Fruit fly (Drosophila melanogaster): ENCODE data around the gene mRNA-cap.

Gene mRNA-cap

dm6 chrX:14208426-14209208 is 34.0 kb downstream of the mRNA-cap start (continued):
- TF ChIP-seq BEAF-32 (GFP tag; optimal IDR thresholded peaks at IDR 0.05) (no peak), pan (optimal IDR thresholded peaks at IDR 0.05) (no peak), pan (GFP tag; optimal IDR thresholded peaks at IDR 0.05 in 1 of 2, IDR thresholded peaks at IDR 0.05 in 1 of 2) (peak in 1 of 2 experiments; percentile 58), aop (GFP tag; IDR thresholded peaks at IDR 0.05) (no peak), wor (GFP tag; IDR thresholded peaks at IDR 0.05) (peak; percentile 39; the same call in 1 of the 2 replicates), gro (GFP tag; optimal IDR thresholded peaks at IDR 0.05) (no peak), chif (GFP tag; optimal IDR thresholded peaks at IDR 0.05) (peak; percentile 7 to 54), CG9215 (GFP tag; IDR thresholded peaks at IDR 0.05) (no peak), CG12236 (GFP tag; optimal IDR thresholded peaks at IDR 0.05) (no peak), CG10462 (GFP tag; optimal IDR thresholded peaks at IDR 0.05) (no peak), lab (GFP tag; optimal IDR thresholded peaks at IDR 0.05) (peak; percentile 45), fru (optimal IDR thresholded peaks at IDR 0.05) (no peak), Pdp1 (GFP tag; optimal IDR thresholded peaks at IDR 0.05) (peak; percentile 34 to 41), ERR (GFP tag; optimal IDR thresholded peaks at IDR 0.05) (no peak), pfk (GFP tag; optimal IDR thresholded peaks at IDR 0.05) (no peak), sima (GFP tag; optimal IDR thresholded peaks at IDR 0.05) (no peak), CG2202 (tag; optimal IDR thresholded peaks at IDR 0.05) (peak; percentile 39), gcm (GFP tag; optimal IDR thresholded peaks at IDR 0.05) (peak; percentile 68), sob (GFP tag; IDR thresholded peaks at IDR 0.05) (peak; percentile 51; the same call in 1 of the 2 replicates), CG10147 (GFP tag; optimal IDR thresholded peaks at IDR 0.05) (peak; percentile 56), Hr3 (GFP tag; optimal IDR thresholded peaks at IDR 0.05) (peak; percentile 46), CG14441 (GFP tag; IDR thresholded peaks at IDR 0.05) (peak; percentile 44; the same call in 1 of the 2 replicates), GATAe (GFP tag; conservative IDR thresholded peaks at IDR 0.05) (peak; percentile 88), Blimp-1 (GFP tag; optimal IDR thresholded peaks at IDR 0.05) (peak; percentile 77), CG2875 (GFP tag; optimal IDR thresholded peaks at IDR 0.05) (peak; percentile 19), da (GFP tag; optimal IDR thresholded peaks at IDR 0.05) (no peak), Sry-β (GFP tag; optimal IDR thresholded peaks at IDR 0.05) (peak; percentile 9), CG3995 (GFP tag; optimal IDR thresholded peaks at IDR 0.05) (no peak), CG12942 (GFP tag; optimal IDR thresholded peaks at IDR 0.05) (no peak), dati (GFP tag; IDR thresholded peaks at IDR 0.05) (no peak), Vsx1 (GFP tag; optimal IDR thresholded peaks at IDR 0.05) (peak; percentile 23), fd102C (GFP tag; optimal IDR thresholded peaks at IDR 0.05) (no peak), NFAT (GFP tag; IDR thresholded peaks at IDR 0.05) (0 out of 2 replicates have a peak, but pooled peaks have one; percentile 9), ftz-f1 (GFP tag; optimal IDR thresholded peaks at IDR 0.05) (no peak), CG7987 (GFP tag; optimal IDR thresholded peaks at IDR 0.05) (no peak), slbo (GFP tag; IDR thresholded peaks at IDR 0.05) (peak; percentile 24; the same call in 1 of the 2 replicates), Doc3 (GFP tag; IDR thresholded peaks at IDR 0.05; ENCODE audit: partially characterized antibody) (no peak), caup (GFP tag; optimal IDR thresholded peaks at IDR 0.05; ENCODE audit: severe bottlenecking) (no peak), Asciz (GFP tag; optimal IDR thresholded peaks at IDR 0.05) (peak; percentile 83), CG10543 (GFP tag; optimal IDR thresholded peaks at IDR 0.05) (no peak), CG7745 (tag; optimal IDR thresholded peaks at IDR 0.05) (no peak), CG18262 (tag; optimal IDR thresholded peaks at IDR 0.05) (peak; percentile 67), fd3F (GFP tag; optimal IDR thresholded peaks at IDR 0.05) (no peak), CG18011 (GFP tag; optimal IDR thresholded peaks at IDR 0.05) (no peak), stc (GFP tag; IDR thresholded peaks at IDR 0.05) (peak; percentile 68), Xrp1 (GFP tag; IDR thresholded peaks at IDR 0.05) (peak; percentile 83), CG2129 (GFP tag; IDR thresholded peaks at IDR 0.05; ENCODE audit: partially characterized antibody) (no peak), Fer1 (GFP tag; optimal IDR thresholded peaks at IDR 0.05) (peak; percentile 33)
